Worm (Caenorhabditis elegans) whole organism, L2 larva: ENCODE data around the gene F59B2.13.

Experiments used
- F13H6.1 ChIP-seq: sonication (generic microtip); optimal IDR thresholded peaks from 2 replicates; lab custom pipeline; 2016; ENCODE audit warnings: missing genetic modification characterization, missing compliant biosample characterization
- ZK546.5 ChIP-seq: sonication (generic microtip); optimal IDR thresholded peaks from 2 replicates; lab custom pipeline; 2017; ENCODE audit warnings: missing biosample characterization, missing genetic modification characterization
- ama-1 ChIP-seq: fragments of 150-350 bp; optimal IDR thresholded peaks from 2 replicates; lab custom pipeline; 2018; ENCODE audit warnings: inconsistent platforms
- blmp-1 ChIP-seq: sonication (generic microtip); optimal IDR thresholded peaks from 2 replicates; lab custom pipeline; 2017; ENCODE audit warnings: missing genetic modification characterization, mild to moderate bottlenecking, missing compliant biosample characterization, antibody characterized with exemption, moderate library complexity; ENCODE audit not compliant: insufficient read depth
- ceh-82 ChIP-seq: fragments of 150-350 bp; optimal IDR thresholded peaks from 2 replicates; lab custom pipeline; 2014; ENCODE audit warnings: missing biosample characterization, missing genetic modification characterization
- gmeb-1 ChIP-seq: fragments of 150-350 bp; optimal IDR thresholded peaks from 2 replicates; lab custom pipeline; 2014; ENCODE audit warnings: missing biosample characterization, missing genetic modification characterization
- mdl-1 ChIP-seq, 2 experiments: fragments of 150-350 bp in 1 of 2; sonication (generic microtip) in 1 of 2; optimal IDR thresholded peaks; 2 replicates each; lab custom pipeline; 2017; ENCODE audit warnings: missing biosample characterization in 2 of 2, missing genetic modification characterization in 2 of 2
- nhr-10 ChIP-seq: sonication (generic microtip); optimal IDR thresholded peaks from 2 replicates; lab custom pipeline; 2017; ENCODE audit warnings: missing biosample characterization, missing genetic modification characterization
- nhr-11 ChIP-seq: fragments of 150-350 bp; optimal IDR thresholded peaks from 2 replicates; lab custom pipeline; 2014; ENCODE audit warnings: missing biosample characterization, missing genetic modification characterization
- nhr-25 ChIP-seq: fragments of 150-350 bp; sonication (generic microtip); optimal IDR thresholded peaks from 3 replicates; lab custom pipeline; 2014; ENCODE audit warnings: missing biosample characterization, missing genetic modification characterization
- snpc-4 ChIP-seq: fragments of 150-350 bp; optimal IDR thresholded peaks from 2 replicates; lab custom pipeline; 2014; ENCODE audit warnings: missing biosample characterization, missing genetic modification characterization
- unc-55 ChIP-seq: fragments of 150-350 bp; sonication (generic microtip); optimal IDR thresholded peaks from 3 replicates; lab custom pipeline; 2014; ENCODE audit warnings: missing biosample characterization, missing genetic modification reagents, missing genetic modification characterization
- zag-1 ChIP-seq: fragments of 150-350 bp; optimal IDR thresholded peaks from 2 replicates; lab custom pipeline; 2014; ENCODE audit warnings: missing biosample characterization, missing genetic modification characterization
- ztf-11 ChIP-seq: sonication (generic microtip); optimal IDR thresholded peaks from 2 replicates; lab custom pipeline; 2017; ENCODE audit warnings: missing biosample characterization, missing genetic modification characterization

ce11 chrIII:9037658-9038057 lies 10.8 kb upstream of the F59B2.13 start, which contains the start of gene R107.9:
- TF ChIP-seq blmp-1 (tag; lab: Kevin White, UChicago) (no peak), mdl-1 (tag; optimal IDR thresholded peaks at IDR 0.05; lab: Kevin White, UChicago) (no peak), ztf-11 (tag; lab: Kevin White, UChicago) (no peak), F13H6.1 (tag; lab: Kevin White, UChicago) (no peak), snpc-4 (tag; lab: Kevin White, UChicago) (no peak), ama-1 (lab: Kevin White, UChicago) (no peak), ZK546.5 (tag; lab: Kevin White, UChicago) (no peak), ceh-82 (tag; lab: Kevin White, UChicago) (no peak), gmeb-1 (tag; lab: Kevin White, UChicago) (no peak), unc-55 (GFP tag; lab: Kevin White, UChicago) (no peak), nhr-25 (tag; lab: Kevin White, UChicago) (no peak), nhr-10 (no peak), nhr-11 (no peak), zag-1 (no peak)
